ENCODE assay signal across 4 fruit fly cellular contexts in genomic region chr2L:10322773-10323487, dm6.
TF ChIP-seq lines count a peak whose summit lies in the region.

Gene CG5381, minus strand, starts transcription at chr2L:10323102.

- TF ChIP-seq CTCF in whole organism, embryonic (GFP tag; optimal IDR thresholded peaks at IDR 0.05; lab: Kevin White, UChicago), result no peak

TF ChIP-seq in whole organism, adult, 20 proteins besides CTCF, POLR2A, EP300 and RAD21:
- TF ChIP-seq tj (GFP tag; optimal IDR thresholded peaks at IDR 0.05; lab: Kevin White, UChicago) (no peak), kay (GFP tag; lab: Kevin White, UChicago; ENCODE audit: borderline replicate concordance) (peak; percentile 69)

TF ChIP-seq in whole organism, embryonic, 481 proteins besides CTCF, POLR2A, EP300 and RAD21 (continues in another document):
- TF ChIP-seq Pdp1 (GFP tag; optimal IDR thresholded peaks at IDR 0.05; lab: Kevin White, UChicago), result peak in 1 of 2 experiments; percentile 82
- no peak for TF ChIP-seq nerfin-2 (GFP tag; IDR thresholded peaks at IDR 0.05; lab: Robert Waterston, UW; ENCODE audit: partially characterized antibody)
- no peak for TF ChIP-seq HLH3B (GFP tag; IDR thresholded peaks at IDR 0.05; lab: Robert Waterston, UW)
- no peak for TF ChIP-seq CG8388 (GFP tag; optimal IDR thresholded peaks at IDR 0.05; lab: Kevin White, UChicago)
- TF ChIP-seq danr (GFP tag; IDR thresholded peaks at IDR 0.05; lab: Robert Waterston, UW), result no peak
- TF ChIP-seq row (GFP tag; IDR thresholded peaks at IDR 0.05; lab: Robert Waterston, UW), result peak; percentile 44; the same call in 2 of the 3 replicates
- no peak for TF ChIP-seq repo (GFP tag; optimal IDR thresholded peaks at IDR 0.05; lab: Kevin White, UChicago)
- no peak for TF ChIP-seq CG13894 (tag; optimal IDR thresholded peaks at IDR 0.05; lab: Kevin White, UChicago)
- no peak for TF ChIP-seq Hr78 (GFP tag; optimal IDR thresholded peaks at IDR 0.05; lab: Kevin White, UChicago)
- no peak for TF ChIP-seq CG31224 (GFP tag; IDR thresholded peaks at IDR 0.05; lab: Robert Waterston, UW)
- no peak for TF ChIP-seq Tbp (GFP tag; optimal IDR thresholded peaks at IDR 0.05; lab: Kevin White, UChicago)
- no peak for TF ChIP-seq inv (GFP tag; IDR thresholded peaks at IDR 0.05; lab: Robert Waterston, UW; ENCODE audit: partially characterized antibody)
- no peak for TF ChIP-seq CG2116 (GFP tag; optimal IDR thresholded peaks at IDR 0.05; lab: Kevin White, UChicago)
- no peak for TF ChIP-seq pzg (GFP tag; optimal IDR thresholded peaks at IDR 0.05; lab: Kevin White, UChicago)
- no peak for TF ChIP-seq CG8281 (tag; optimal IDR thresholded peaks at IDR 0.05; lab: Kevin White, UChicago)
- no peak for TF ChIP-seq stwl (tag; optimal IDR thresholded peaks at IDR 0.05; lab: Kevin White, UChicago)
- no peak for TF ChIP-seq tup (GFP tag; optimal IDR thresholded peaks at IDR 0.05; lab: Kevin White, UChicago)
- no peak for TF ChIP-seq lmd (GFP tag; IDR thresholded peaks at IDR 0.05; lab: Robert Waterston, UW)
- TF ChIP-seq sug (tag; optimal IDR thresholded peaks at IDR 0.05; lab: Kevin White, UChicago), result peak; percentile 15
- no peak for TF ChIP-seq fd64A (GFP tag; optimal IDR thresholded peaks at IDR 0.05; lab: Kevin White, UChicago)
- TF ChIP-seq TFAM (GFP tag; optimal IDR thresholded peaks at IDR 0.05; lab: Kevin White, UChicago), result no peak
- no peak for TF ChIP-seq CrebB (tag; optimal IDR thresholded peaks at IDR 0.05; lab: Kevin White, UChicago)
- no peak for TF ChIP-seq dpn (GFP tag; optimal IDR thresholded peaks at IDR 0.05; lab: Kevin White, UChicago)
- peak; percentile 96 for TF ChIP-seq D19B (GFP tag; optimal IDR thresholded peaks at IDR 0.05; lab: Kevin White, UChicago)
- TF ChIP-seq mam (GFP tag; optimal IDR thresholded peaks at IDR 0.05; lab: Kevin White, UChicago), result no peak
- no peak for TF ChIP-seq run (tag; optimal IDR thresholded peaks at IDR 0.05; lab: Kevin White, UChicago)
- TF ChIP-seq sna (GFP tag; IDR thresholded peaks at IDR 0.05; lab: Robert Waterston, UW; ENCODE audit: partially characterized antibody), result no peak
- no peak for TF ChIP-seq ssp (GFP tag; IDR thresholded peaks at IDR 0.05; lab: Robert Waterston, UW)
- no peak for TF ChIP-seq CG15479 (GFP tag; optimal IDR thresholded peaks at IDR 0.05; lab: Kevin White, UChicago)
- TF ChIP-seq E2f2 (GFP tag; IDR thresholded peaks at IDR 0.05; lab: Robert Waterston, UW), result no peak
- no peak for TF ChIP-seq NC2α (GFP tag; optimal IDR thresholded peaks at IDR 0.05; lab: Kevin White, UChicago)

TF ChIP-seq in whole organism, prepupa, 60 proteins besides CTCF, POLR2A, EP300 and RAD21:
- TF ChIP-seq vri (GFP tag; optimal IDR thresholded peaks at IDR 0.05; lab: Kevin White, UChicago) (peak; percentile 47), svp (GFP tag; lab: Kevin White, UChicago) (peak; percentile 93), Eip78C (GFP tag; lab: Kevin White, UChicago) (no peak), CG3032 (tag; optimal IDR thresholded peaks at IDR 0.05; lab: Kevin White, UChicago) (no peak), fd59A (GFP tag; optimal IDR thresholded peaks at IDR 0.05; lab: Kevin White, UChicago) (no peak)

TF ChIP-seq in whole organism, wandering third instar larva, 38 proteins besides CTCF, POLR2A, EP300 and RAD21:
- TF ChIP-seq usp (GFP tag; optimal IDR thresholded peaks at IDR 0.05; lab: Kevin White, UChicago) (no peak), Rel (GFP tag; optimal IDR thresholded peaks at IDR 0.05; lab: Kevin White, UChicago) (no peak), Rel (tag; optimal IDR thresholded peaks at IDR 0.05; lab: Kevin White, UChicago) (peak; percentile 77)
TF ChIP-seq in whole organism, wandering third instar larva: peak in this region for 1.
